Fruit fly (Drosophila melanogaster): Measurements from ENCODE around the gene CG8001.

CG8001 gene

dm6 chr3L:1746338-1747199 is 9.4 kb upstream of the CG8001 start, which contains the start of gene CG13921 (continued):
- TF ChIP-seq CG17186 (GFP tag; optimal IDR thresholded peaks at IDR 0.05) (peak; percentile 97), Ptx1 (GFP tag; IDR thresholded peaks at IDR 0.05) (peak; percentile 95), CG12219 (GFP tag; optimal IDR thresholded peaks at IDR 0.05) (peak; percentile 98), Hr78 (GFP tag; optimal IDR thresholded peaks at IDR 0.05) (peak in 1 of 2 experiments; percentile 92), cwo (GFP tag; optimal IDR thresholded peaks at IDR 0.05) (peak; percentile 95), Xbp1 (GFP tag; optimal IDR thresholded peaks at IDR 0.05) (peak; percentile 99), CG6854 (GFP tag; optimal IDR thresholded peaks at IDR 0.05) (peak; percentile 96), CG4820 (GFP tag; optimal IDR thresholded peaks at IDR 0.05) (peak; percentile 99), en (GFP tag; optimal IDR thresholded peaks at IDR 0.05) (peak; percentile 99), CG4404 (GFP tag; IDR thresholded peaks at IDR 0.05) (peak; percentile 99), unc-4 (GFP tag; IDR thresholded peaks at IDR 0.05; ENCODE audit: partially characterized antibody) (no peak), gem (tag; optimal IDR thresholded peaks at IDR 0.05) (peak; percentile 100), H2.0 (GFP tag; IDR thresholded peaks at IDR 0.05) (peak; percentile 99), cas (GFP tag; IDR thresholded peaks at IDR 0.05) (peak; percentile 97), CG10147 (GFP tag; optimal IDR thresholded peaks at IDR 0.05) (peak; percentile 98), Taf1 (GFP tag; IDR thresholded peaks at IDR 0.05) (peak; percentile 98), vnd (GFP tag; IDR thresholded peaks at IDR 0.05; ENCODE audit: partially characterized antibody) (no peak), CG3163 (GFP tag; optimal IDR thresholded peaks at IDR 0.05) (peak; percentile 93), fd64A (GFP tag; optimal IDR thresholded peaks at IDR 0.05) (peak; percentile 98), CG17612 (GFP tag; IDR thresholded peaks at IDR 0.05) (peak; percentile 93), twi (tag; optimal IDR thresholded peaks at IDR 0.05) (peak; percentile 97), CG9817 (tag; optimal IDR thresholded peaks at IDR 0.05) (peak; percentile 98), cato (GFP tag; optimal IDR thresholded peaks at IDR 0.05; ENCODE audit: borderline replicate concordance) (peak; percentile 99), aop (GFP tag; IDR thresholded peaks at IDR 0.05) (peak; percentile 97), jing (GFP tag; optimal IDR thresholded peaks at IDR 0.05) (peak; percentile 98), CG8281 (tag; optimal IDR thresholded peaks at IDR 0.05) (peak; percentile 93), NK7.1 (GFP tag; optimal IDR thresholded peaks at IDR 0.05) (peak; percentile 99), pnt (GFP tag; optimal IDR thresholded peaks at IDR 0.05) (peak; percentile 100), nerfin-1 (tag; optimal IDR thresholded peaks at IDR 0.05) (peak; percentile 98), crc (GFP tag; optimal IDR thresholded peaks at IDR 0.05) (peak; percentile 99), CG6683 (GFP tag; optimal IDR thresholded peaks at IDR 0.05) (peak; percentile 94), sna (GFP tag; IDR thresholded peaks at IDR 0.05; ENCODE audit: partially characterized antibody) (no peak), CG15514 (GFP tag; optimal IDR thresholded peaks at IDR 0.05) (peak; percentile 92), CG18011 (GFP tag; optimal IDR thresholded peaks at IDR 0.05) (peak; percentile 88), Optix (GFP tag; IDR thresholded peaks at IDR 0.05) (peak; percentile 99), PHDP (tag; optimal IDR thresholded peaks at IDR 0.05) (peak; percentile 98), CG18476 (GFP tag; optimal IDR thresholded peaks at IDR 0.05) (peak; percentile 98), CG7372 (GFP tag; IDR thresholded peaks at IDR 0.05) (peak; percentile 99), Gsc (GFP tag; IDR thresholded peaks at IDR 0.05) (peak; percentile 89), Atf3 (GFP tag; optimal IDR thresholded peaks at IDR 0.05) (peak; percentile 98), CG5245 (GFP tag; optimal IDR thresholded peaks at IDR 0.05) (peak; percentile 100), CG9609 (GFP tag; optimal IDR thresholded peaks at IDR 0.05) (peak; percentile 99), HmgZ (tag; optimal IDR thresholded peaks at IDR 0.05) (peak; percentile 98), E2f1 (GFP tag; IDR thresholded peaks at IDR 0.05) (peak; percentile 99), Rx (GFP tag; IDR thresholded peaks at IDR 0.05) (peak; percentile 99), tgo (GFP tag; IDR thresholded peaks at IDR 0.05) (peak; percentile 99), TFAM (GFP tag; optimal IDR thresholded peaks at IDR 0.05) (peak; percentile 97), sd (tag; optimal IDR thresholded peaks at IDR 0.05) (peak; percentile 91)
